Worm (Caenorhabditis elegans) whole organism, L3 larva: ENCODE results near the gene rmd-1.
A peak's percentile ranks its signal among the peaks of the same experiment; 100 is the strongest.

Experiments used
- R02D3.7 ChIP-seq: fragments of 150-350 bp; optimal IDR thresholded peaks from 2 replicates; lab custom pipeline; 2014; ENCODE audit warnings: missing biosample characterization, missing genetic modification characterization
- ama-1 ChIP-seq: fragments of 150-350 bp; optimal IDR thresholded peaks from 2 replicates; lab custom pipeline; 2018
- ceh-16 ChIP-seq: sonication (generic microtip); optimal IDR thresholded peaks from 2 replicates; lab custom pipeline; 2017; ENCODE audit warnings: missing biosample characterization, missing genetic modification characterization
- ceh-82 ChIP-seq: fragments of 150-350 bp; optimal IDR thresholded peaks from 2 replicates; lab custom pipeline; 2014; ENCODE audit warnings: missing biosample characterization, missing genetic modification characterization
- daf-12 ChIP-seq: fragments of 150-350 bp; optimal IDR thresholded peaks from 2 replicates; lab custom pipeline; 2014; ENCODE audit warnings: missing biosample characterization, missing genetic modification reagents, missing genetic modification characterization
- egl-27 ChIP-seq: sonication (generic microtip); optimal IDR thresholded peaks from 4 replicates; lab custom pipeline; 2017; ENCODE audit warnings: missing biosample characterization, missing genetic modification reagents, missing genetic modification characterization
- elt-2 ChIP-seq: sonication (generic microtip); optimal IDR thresholded peaks from 2 replicates; lab custom pipeline; 2016; ENCODE audit warnings: missing genetic modification reagents, mild to moderate bottlenecking, missing genetic modification characterization, missing compliant biosample characterization
- eor-1 ChIP-seq, 2 experiments: fragments of 150-350 bp; optimal IDR thresholded peaks; 2 replicates each; lab custom pipeline; 2014 to 2018; ENCODE audit warnings: missing biosample characterization in 2 of 2, missing genetic modification characterization in 2 of 2
- fkh-2 ChIP-seq: fragments of 150-350 bp; optimal IDR thresholded peaks from 2 replicates; lab custom pipeline; 2014; ENCODE audit warnings: missing biosample characterization, missing genetic modification reagents, missing genetic modification characterization
- fos-1 ChIP-seq: fragments of 150-350 bp; optimal IDR thresholded peaks from 2 replicates; lab custom pipeline; 2014; ENCODE audit warnings: missing biosample characterization, missing genetic modification characterization
- jun-1 ChIP-seq: fragments of 150-350 bp; optimal IDR thresholded peaks from 2 replicates; lab custom pipeline; 2014; ENCODE audit warnings: missing biosample characterization, missing genetic modification reagents, missing genetic modification characterization
- lin-15B ChIP-seq: fragments of 150-350 bp; optimal IDR thresholded peaks from 2 replicates; lab custom pipeline; 2014; ENCODE audit warnings: missing biosample characterization, missing genetic modification characterization
- lin-39 ChIP-seq: fragments of 150-350 bp; optimal IDR thresholded peaks from 2 replicates; lab custom pipeline; 2018; ENCODE audit warnings: missing biosample characterization, missing genetic modification reagents, missing genetic modification characterization
- mdl-1 ChIP-seq: fragments of 150-350 bp; optimal IDR thresholded peaks from 2 replicates; lab custom pipeline; 2014; ENCODE audit warnings: missing biosample characterization, missing genetic modification characterization
- nfya-1 ChIP-seq: sonication (generic microtip); optimal IDR thresholded peaks from 2 replicates; lab custom pipeline; 2017; ENCODE audit warnings: missing genetic modification characterization, mild to moderate bottlenecking, missing compliant biosample characterization, antibody characterized with exemption, moderate library complexity; ENCODE audit not compliant: insufficient read depth
- nhr-23 ChIP-seq: fragments of 150-350 bp; optimal IDR thresholded peaks from 2 replicates; lab custom pipeline; 2014; ENCODE audit warnings: missing biosample characterization, missing genetic modification reagents, missing genetic modification characterization
- nhr-25 ChIP-seq: sonication (generic microtip); optimal IDR thresholded peaks from 2 replicates; lab custom pipeline; 2017; ENCODE audit warnings: missing biosample characterization, missing genetic modification characterization
- nhr-43 ChIP-seq: sonication (generic microtip); optimal IDR thresholded peaks from 2 replicates; lab custom pipeline; 2016; ENCODE audit warnings: mild to moderate bottlenecking, missing genetic modification characterization, missing compliant biosample characterization; ENCODE audit not compliant: poor library complexity, severe bottlenecking
- nhr-77 ChIP-seq: fragments of 150-350 bp; optimal IDR thresholded peaks from 2 replicates; lab custom pipeline; 2014; ENCODE audit warnings: missing biosample characterization, missing genetic modification characterization
- pha-4 ChIP-seq: fragments of 150-350 bp; optimal IDR thresholded peaks from 2 replicates; lab custom pipeline; 2014; ENCODE audit warnings: missing biosample characterization, missing genetic modification reagents, missing genetic modification characterization
- pqm-1 ChIP-seq: fragments of 150-350 bp; optimal IDR thresholded peaks from 2 replicates; lab custom pipeline; 2017; ENCODE audit warnings: missing biosample characterization, missing genetic modification characterization, inconsistent platforms
- sea-2 ChIP-seq: fragments of 150-350 bp; sonication (generic microtip); optimal IDR thresholded peaks from 4 replicates; lab custom pipeline; 2014; ENCODE audit warnings: missing biosample characterization, missing genetic modification reagents, missing genetic modification characterization
- skn-1 ChIP-seq: fragments of 150-350 bp; optimal IDR thresholded peaks from 2 replicates; lab custom pipeline; 2014; ENCODE audit warnings: missing biosample characterization, missing genetic modification characterization
- tbx-2 ChIP-seq: sonication (generic microtip); optimal IDR thresholded peaks from 2 replicates; lab custom pipeline; 2016; ENCODE audit warnings: mild to moderate bottlenecking, missing genetic modification characterization, missing compliant biosample characterization
- unc-62 ChIP-seq: fragments of 150-350 bp; sonication (generic microtip); optimal IDR thresholded peaks from 4 replicates; lab custom pipeline; 2014; ENCODE audit warnings: missing biosample characterization, missing genetic modification reagents, missing genetic modification characterization
- zag-1 ChIP-seq: fragments of 150-350 bp; optimal IDR thresholded peaks from 2 replicates; lab custom pipeline; 2014; ENCODE audit warnings: missing biosample characterization, missing genetic modification characterization

Gene rmd-1

ce11 chrIII:9806968-9807559 lies 48.2 kb downstream of the rmd-1 start, which contains the start of gene ZK632.4:
Gene ZK632.4, minus strand, starts transcription at chrIII:9807454.
- peak; percentile 53 for TF ChIP-seq nhr-23 (tag; lab: Kevin White, UChicago)
- peak; percentile 26 for TF ChIP-seq nhr-25 (tag; lab: Kevin White, UChicago)
- no peak for TF ChIP-seq daf-12
- TF ChIP-seq, all 47 proteins: peak for 2

- TF ChIP-seq nhr-23 (tag; lab: Kevin White, UChicago) (peak; percentile 49), pha-4 (tag; lab: Kevin White, UChicago) (no peak), jun-1 (tag; lab: Kevin White, UChicago) (peak; percentile 55), fos-1 (tag; lab: Kevin White, UChicago) (no peak), egl-27 (tag; lab: Kevin White, UChicago) (no peak), R02D3.7 (tag; lab: Kevin White, UChicago) (no peak), nfya-1 (tag; lab: Kevin White, UChicago) (peak; percentile 10), nhr-43 (tag; lab: Kevin White, UChicago) (peak; percentile 80), nhr-25 (tag; lab: Kevin White, UChicago) (peak; percentile 67), ama-1 (lab: Kevin White, UChicago) (peak; percentile 82), unc-62 (GFP tag; lab: Kevin White, UChicago) (no peak), elt-2 (peak; percentile 65), pqm-1 (tag; lab: Kevin White, UChicago) (peak; percentile 48), mdl-1 (tag; lab: Kevin White, UChicago) (peak; percentile 32)
Measured at ce11 chrIII:9807560-9808046, 48.7 kb downstream of the rmd-1 start.

ce11 chrIII:9808179-9808578 lies 49.3 kb downstream of the rmd-1 start, which contains the start of gene gtap-2:
Gene gtap-2, plus strand, starts transcription at chrIII:9808544.
- TF ChIP-seq nhr-43 (tag; lab: Kevin White, UChicago) (peak; percentile 17), tbx-2 (tag; lab: Kevin White, UChicago) (no peak), daf-12 (no peak), ceh-16 (tag; lab: Kevin White, UChicago) (no peak), zag-1 (tag; lab: Kevin White, UChicago) (no peak), fkh-2 (tag; lab: Kevin White, UChicago) (no peak), fos-1 (tag; lab: Kevin White, UChicago) (no peak), eor-1 (tag; optimal IDR thresholded peaks at IDR 0.05; lab: Kevin White, UChicago) (peak in 1 of 2 experiments; percentile 20), ceh-82 (no peak), lin-15B (tag; lab: Kevin White, UChicago) (peak; percentile 32), nhr-77 (tag; lab: Kevin White, UChicago) (no peak), jun-1 (tag; lab: Kevin White, UChicago) (no peak), sea-2 (no peak), unc-62 (GFP tag; lab: Kevin White, UChicago) (no peak), skn-1 (no peak), lin-39 (tag; lab: Kevin White, UChicago) (no peak), nfya-1 (tag; lab: Kevin White, UChicago) (peak; percentile 18), pha-4 (tag; lab: Kevin White, UChicago) (peak; percentile 60), egl-27 (tag; lab: Kevin White, UChicago) (no peak)
